Fruit fly (Drosophila melanogaster) whole organism, embryonic: ENCODE data around the gene Tango9.
A peak's percentile ranks its signal among the peaks of the same experiment; 100 is the strongest.

Experiments
- Atf6 ChIP-seq: fragments of 200-800 bp; sonication (Bioruptor generic); IDR thresholded peaks from 2 replicates; pipeline ENCODE4 v1.3.6; 2022; ENCODE audit warnings: missing biosample characterization, missing genetic modification characterization
- Awh ChIP-seq: fragments of 200-800 bp; sonication (Bioruptor generic); IDR thresholded peaks from 2 replicates; pipeline ENCODE4, ENCODE4 v1.3.6; 2022; ENCODE audit warnings: missing biosample characterization, missing genetic modification characterization
- CG11398 ChIP-seq: fragments of 200-800 bp; sonication (Bioruptor generic); optimal IDR thresholded peaks from 2 replicates; lab custom pipeline; 2016; ENCODE audit warnings: missing biosample characterization, missing genetic modification characterization
- CG11504 ChIP-seq: fragments of 200-800 bp; sonication (Bioruptor generic); optimal IDR thresholded peaks from 3 replicates; lab custom pipeline; 2019; ENCODE audit warnings: missing biosample characterization, mild to moderate bottlenecking, missing genetic modification characterization, moderate library complexity
- CG12299 ChIP-seq: fragments of 200-800 bp; sonication (Bioruptor generic); optimal IDR thresholded peaks from 2 replicates; lab custom pipeline; 2018; ENCODE audit warnings: missing biosample characterization, mild to moderate bottlenecking, missing genetic modification characterization
- CG12769 ChIP-seq: fragments of 200-800 bp; sonication (Bioruptor generic); optimal IDR thresholded peaks from 2 replicates; lab custom pipeline; 2019; ENCODE audit warnings: missing biosample characterization, mild to moderate bottlenecking, missing genetic modification characterization, moderate library complexity
- CG16863 ChIP-seq: fragments of 200-800 bp; sonication (Bioruptor generic); optimal IDR thresholded peaks from 3 replicates; lab custom pipeline; 2016; ENCODE audit warnings: missing biosample characterization, missing genetic modification characterization
- CG17612 ChIP-seq: fragments of 200-800 bp; sonication (Bioruptor generic); IDR thresholded peaks from 2 replicates; pipeline ENCODE4 v1.3.6; 2022; ENCODE audit warnings: missing biosample characterization, missing genetic modification characterization
- CG17912 ChIP-seq: fragments of 200-800 bp; sonication (Bioruptor generic); optimal IDR thresholded peaks from 2 replicates; lab custom pipeline; 2018; ENCODE audit warnings: missing biosample characterization, mild to moderate bottlenecking, missing genetic modification characterization
- CG18764 ChIP-seq: fragments of 200-800 bp; sonication (Bioruptor generic); optimal IDR thresholded peaks from 3 replicates; lab custom pipeline; 2016; ENCODE audit warnings: missing biosample characterization, missing genetic modification characterization
- CG34422 ChIP-seq: fragments of 200-800 bp; sonication (Bioruptor generic); IDR thresholded peaks from 3 replicates; pipeline ENCODE4 v1.3.6; 2022; ENCODE audit warnings: missing biosample characterization, missing genetic modification characterization
- CG5953 ChIP-seq: fragments of 200-800 bp; sonication (Bioruptor generic); IDR thresholded peaks from 2 replicates; pipeline ENCODE4 v1.3.6; 2022; ENCODE audit warnings: missing biosample characterization, missing genetic modification characterization
- CG7928 ChIP-seq: fragments of 200-800 bp; sonication (Bioruptor generic); optimal IDR thresholded peaks from 2 replicates; lab custom pipeline; 2017; ENCODE audit warnings: missing biosample characterization, mild to moderate bottlenecking, missing genetic modification characterization
- CG7963 ChIP-seq: fragments of 200-800 bp; sonication (Bioruptor generic); IDR thresholded peaks from 3 replicates; pipeline ENCODE4 v1.3.6; 2022; ENCODE audit warnings: missing biosample characterization, missing genetic modification characterization; ENCODE audit not compliant: partially characterized antibody
- CG8089 ChIP-seq: fragments of 200-800 bp; sonication (Bioruptor generic); optimal IDR thresholded peaks from 3 replicates; lab custom pipeline; 2016; ENCODE audit warnings: missing biosample characterization, missing genetic modification characterization
- CG9932 ChIP-seq: fragments of 200-800 bp; sonication (Bioruptor generic); IDR thresholded peaks from 2 replicates; pipeline ENCODE4 v1.3.6; 2022; ENCODE audit warnings: missing biosample characterization, missing genetic modification characterization
- Chrac-16 ChIP-seq: fragments of 200-800 bp; sonication (Bioruptor generic); optimal IDR thresholded peaks from 3 replicates; lab custom pipeline; 2016; ENCODE audit warnings: missing biosample characterization, missing genetic modification characterization
- Dll ChIP-seq: fragments of 200-800 bp; sonication (Bioruptor generic); IDR thresholded peaks from 4 replicates; pipeline ENCODE4 v1.3.6; 2022; ENCODE audit warnings: missing biosample characterization, missing genetic modification characterization; ENCODE audit not compliant: partially characterized antibody
- Dref ChIP-seq: fragments of 200-800 bp; sonication (Bioruptor generic); IDR thresholded peaks from 2 replicates; pipeline ENCODE4 v1.3.6; 2022; ENCODE audit warnings: missing biosample characterization, missing genetic modification characterization
- GATAe ChIP-seq: fragments of 200-800 bp; sonication (Bioruptor generic); conservative IDR thresholded peaks from 2 replicates; pipeline ENCODE4 v1.3.6; 2022; ENCODE audit warnings: missing biosample characterization, missing genetic modification characterization
- HmgZ ChIP-seq: fragments of 200-800 bp; sonication (Bioruptor generic); optimal IDR thresholded peaks from 2 replicates; lab custom pipeline; 2018; ENCODE audit warnings: missing biosample characterization, mild to moderate bottlenecking, missing genetic modification characterization
- Hr51 ChIP-seq, 2 experiments: fragments of 200-800 bp; sonication (Bioruptor generic); optimal IDR thresholded peaks; 2 replicates in 1 of 2; 3 replicates in 1 of 2; lab custom pipeline; 2016 to 2018; ENCODE audit warnings: missing biosample characterization in 2 of 2, missing genetic modification characterization in 2 of 2, mild to moderate bottlenecking in 1 of 2, moderate library complexity in 1 of 2
- NFAT ChIP-seq: fragments of 200-800 bp; sonication (Bioruptor generic); IDR thresholded peaks from 2 replicates; pipeline ENCODE4 v1.3.6; 2022; ENCODE audit warnings: missing biosample characterization, missing genetic modification characterization
- NK7.1 ChIP-seq: fragments of 200-800 bp; sonication (Bioruptor generic); optimal IDR thresholded peaks from 3 replicates; lab custom pipeline; 2016; ENCODE audit warnings: missing biosample characterization, missing genetic modification characterization
- Oaz ChIP-seq: fragments of 200-800 bp; sonication (Bioruptor generic); IDR thresholded peaks from 2 replicates; pipeline ENCODE4 v1.3.6; 2022; ENCODE audit warnings: missing biosample characterization, missing genetic modification characterization
- Trl ChIP-seq, 3 experiments: fragments of >200 bp in 2 of 3; fragments of 200-800 bp in 1 of 3; sonication (Bioruptor generic) in 1 of 3; optimal IDR thresholded peaks; 2 replicates in 1 of 3; 3 replicates in 2 of 3; lab custom pipeline; 2016 to 2017; ENCODE audit warnings: missing biosample characterization in 1 of 3, missing genetic modification characterization in 1 of 3
- bcd ChIP-seq: fragments of 200-800 bp; sonication (Bioruptor generic); optimal IDR thresholded peaks from 2 replicates; lab custom pipeline; 2017; ENCODE audit warnings: missing biosample characterization, mild to moderate bottlenecking, missing genetic modification characterization
- btn ChIP-seq: fragments of 200-800 bp; sonication (Bioruptor generic); optimal IDR thresholded peaks from 2 replicates; lab custom pipeline; 2016; ENCODE audit warnings: missing biosample characterization, missing genetic modification characterization
- chinmo ChIP-seq: fragments of 200-800 bp; sonication (Bioruptor generic); IDR thresholded peaks from 4 replicates; pipeline ENCODE4 v1.3.6; 2022; ENCODE audit warnings: missing biosample characterization, missing genetic modification characterization; ENCODE audit not compliant: partially characterized antibody
- chn ChIP-seq: fragments of 200-800 bp; sonication (Bioruptor generic); optimal IDR thresholded peaks from 2 replicates; lab custom pipeline; 2016; ENCODE audit warnings: missing biosample characterization, missing genetic modification characterization
- dati ChIP-seq: fragments of 200-800 bp; sonication (Bioruptor generic); IDR thresholded peaks from 2 replicates; pipeline ENCODE4 v1.3.6; 2022; ENCODE audit warnings: missing biosample characterization, missing genetic modification characterization
- disco-r ChIP-seq: fragments of 200-800 bp; sonication (Bioruptor generic); optimal IDR thresholded peaks from 2 replicates; lab custom pipeline; 2016; ENCODE audit warnings: missing biosample characterization, missing genetic modification characterization
- dmrt11E ChIP-seq: fragments of 200-800 bp; sonication (Bioruptor generic); optimal IDR thresholded peaks from 3 replicates; lab custom pipeline; 2018; ENCODE audit warnings: missing biosample characterization, mild to moderate bottlenecking, missing genetic modification characterization, moderate library complexity
- dysf ChIP-seq: fragments of 200-800 bp; sonication (Bioruptor generic); IDR thresholded peaks from 3 replicates; pipeline ENCODE4 v1.3.6; 2022; ENCODE audit warnings: missing biosample characterization, missing genetic modification characterization
- gem ChIP-seq: fragments of 200-800 bp; sonication (Bioruptor generic); optimal IDR thresholded peaks from 2 replicates; lab custom pipeline; 2019; ENCODE audit warnings: missing biosample characterization, mild to moderate bottlenecking, missing genetic modification characterization, moderate library complexity
- jumu ChIP-seq: fragments of 200-800 bp; sonication (Bioruptor generic); optimal IDR thresholded peaks from 3 replicates; lab custom pipeline; 2016; ENCODE audit warnings: missing biosample characterization, missing genetic modification characterization
- lilli ChIP-seq: fragments of 200-800 bp; sonication (Bioruptor generic); optimal IDR thresholded peaks from 3 replicates; lab custom pipeline; 2016; ENCODE audit warnings: missing biosample characterization, missing genetic modification characterization
- luna ChIP-seq: fragments of 200-800 bp; sonication (Bioruptor generic); optimal IDR thresholded peaks from 2 replicates; lab custom pipeline; 2016; ENCODE audit warnings: missing biosample characterization, missing genetic modification characterization
- mirr ChIP-seq: fragments of 200-800 bp; sonication (Bioruptor generic); optimal IDR thresholded peaks from 3 replicates; lab custom pipeline; 2018; ENCODE audit warnings: missing biosample characterization, mild to moderate bottlenecking, missing genetic modification characterization
- nerfin-2 ChIP-seq: fragments of 200-800 bp; sonication (Bioruptor generic); IDR thresholded peaks from 2 replicates; pipeline ENCODE4 v1.3.6; 2022; ENCODE audit warnings: missing biosample characterization, missing genetic modification characterization; ENCODE audit not compliant: partially characterized antibody
- oc ChIP-seq: fragments of 200-800 bp; sonication (Bioruptor generic); optimal IDR thresholded peaks from 2 replicates; lab custom pipeline; 2018; ENCODE audit warnings: missing biosample characterization, mild to moderate bottlenecking, missing genetic modification characterization, moderate library complexity
- p53 ChIP-seq: fragments of 200-800 bp; sonication (Bioruptor generic); optimal IDR thresholded peaks from 2 replicates; lab custom pipeline; 2016; ENCODE audit warnings: missing biosample characterization, missing genetic modification characterization
- pfk ChIP-seq: fragments of 200-800 bp; sonication (Bioruptor generic); optimal IDR thresholded peaks from 2 replicates; lab custom pipeline; 2018; ENCODE audit warnings: missing biosample characterization, mild to moderate bottlenecking, missing genetic modification characterization, moderate library complexity
- pum ChIP-seq: fragments of 200-800 bp; sonication (Bioruptor generic); optimal IDR thresholded peaks from 2 replicates; lab custom pipeline; 2016; ENCODE audit warnings: missing biosample characterization, missing genetic modification characterization
- tna ChIP-seq: fragments of 200-800 bp; sonication (Bioruptor generic); IDR thresholded peaks from 2 replicates; pipeline ENCODE4 v1.3.6; 2022; ENCODE audit warnings: missing biosample characterization, missing genetic modification characterization; ENCODE audit not compliant: partially characterized antibody
- usp ChIP-seq: fragments of >200 bp; optimal IDR thresholded peaks from 2 replicates; lab custom pipeline; 2017; ENCODE audit warnings: missing biosample characterization, missing genetic modification characterization

The Tango9 gene

dm6 chr3R:11968030-11968753 lies 6.5 kb downstream of the Tango9 start (continued):
- TF ChIP-seq CG12769 (tag; lab: Kevin White, UChicago) (peak; percentile 28), disco-r (GFP tag; lab: Kevin White, UChicago) (no peak), dysf (GFP tag; lab: Robert Waterston, UW) (no peak), Dref (GFP tag; lab: Robert Waterston, UW) (no peak), dati (GFP tag; lab: Robert Waterston, UW) (no peak), dmrt11E (tag; lab: Kevin White, UChicago) (no peak), CG8089 (GFP tag; lab: Kevin White, UChicago) (no peak), mirr (peak; percentile 91), jumu (GFP tag; lab: Kevin White, UChicago) (no peak)
- TF ChIP-seq, all 482 proteins: peak for 37

- TF ChIP-seq Trl (optimal IDR thresholded peaks at IDR 0.05; lab: Kevin White, UChicago): peak; percentile 29 to 62
- TF ChIP-seq Trl (GFP tag; optimal IDR thresholded peaks at IDR 0.05; lab: Kevin White, UChicago): peak; percentile 4
- TF ChIP-seq CG11504 (tag; lab: Kevin White, UChicago): peak; percentile 56
- peak; percentile 97 for TF ChIP-seq tna (GFP tag; lab: Robert Waterston, UW)
- TF ChIP-seq chn (GFP tag; lab: Kevin White, UChicago): no peak
- no peak for TF ChIP-seq CG16863 (GFP tag; lab: Kevin White, UChicago)
- peak; percentile 73; the same call in 1 of the 2 replicates for TF ChIP-seq CG9932 (GFP tag; lab: Robert Waterston, UW)
- no peak for TF ChIP-seq Chrac-16 (GFP tag; lab: Kevin White, UChicago)
- TF ChIP-seq GATAe (GFP tag; lab: Robert Waterston, UW): no peak
- TF ChIP-seq lilli (GFP tag; lab: Kevin White, UChicago): peak; percentile 61
- TF ChIP-seq HmgZ (tag; lab: Kevin White, UChicago): peak; percentile 21
- no peak for TF ChIP-seq dysf (GFP tag; lab: Robert Waterston, UW)
- no peak for TF ChIP-seq pfk (GFP tag; lab: Kevin White, UChicago)
- no peak for TF ChIP-seq luna (GFP tag; lab: Kevin White, UChicago)
- TF ChIP-seq Atf6 (GFP tag; lab: Robert Waterston, UW): no peak
- TF ChIP-seq CG17912: no peak
- no peak for TF ChIP-seq pum (GFP tag; lab: Kevin White, UChicago)
- 0 out of 2 replicates have a peak, but pooled peaks have one; percentile 28 for TF ChIP-seq NFAT (GFP tag; lab: Robert Waterston, UW)
- no peak for TF ChIP-seq p53 (GFP tag; lab: Kevin White, UChicago)
- TF ChIP-seq Dll (GFP tag; lab: Robert Waterston, UW): peak; percentile 99
- TF ChIP-seq Awh (GFP tag; lab: Robert Waterston, UW): no peak
- no peak for TF ChIP-seq CG5953
- no peak for TF ChIP-seq CG18764
- TF ChIP-seq btn (GFP tag; lab: Kevin White, UChicago): no peak
- no peak for TF ChIP-seq bcd
- TF ChIP-seq CG7963 (GFP tag; lab: Robert Waterston, UW): peak; percentile 91
- no peak for TF ChIP-seq NK7.1 (GFP tag; lab: Kevin White, UChicago)
- peak; percentile 95 for TF ChIP-seq nerfin-2 (GFP tag; lab: Robert Waterston, UW)
- no peak for TF ChIP-seq oc
- TF ChIP-seq Hr51 (GFP tag; optimal IDR thresholded peaks at IDR 0.05; lab: Kevin White, UChicago): peak in 1 of 2 experiments; percentile 9
- no peak for TF ChIP-seq CG7928
- no peak for TF ChIP-seq Oaz (GFP tag; lab: Robert Waterston, UW)
- peak; percentile 24 for TF ChIP-seq CG12299 (tag; lab: Kevin White, UChicago)
- no peak for TF ChIP-seq CG11398 (GFP tag; lab: Kevin White, UChicago)
- TF ChIP-seq gem: peak; percentile 53
- TF ChIP-seq CG17612: no peak
- TF ChIP-seq usp (GFP tag; lab: Kevin White, UChicago): no peak
- 0 out of 3 replicates have a peak, but pooled peaks have one; percentile 12 for TF ChIP-seq CG34422 (GFP tag; lab: Robert Waterston, UW)
- TF ChIP-seq chinmo: peak; percentile 97
Observed at dm6 chr3R:11967262-11968029, 7.3 kb downstream of the Tango9 start, which contains the start of the genes CG12213 and GC1. CG12213 (minus strand) TSS chr3R:11967691. GC1 (plus strand) TSS chr3R:11967708.
